Fruit fly (Drosophila melanogaster) whole organism, embryonic: ENCODE measurements around the gene Ptp10D.

Experiments used
- Abd-B ChIP-seq: fragments of 200-800 bp; sonication (Bioruptor generic); optimal IDR thresholded peaks from 2 replicates; lab custom pipeline; 2018; ENCODE audit warnings: missing biosample characterization, mild to moderate bottlenecking, missing genetic modification characterization, moderate library complexity
- Bgb ChIP-seq: fragments of 200-800 bp; sonication (Bioruptor generic); IDR thresholded peaks from 2 replicates; pipeline ENCODE4 v1.3.6; 2022; ENCODE audit warnings: missing biosample characterization, missing genetic modification characterization; ENCODE audit not compliant: partially characterized antibody
- CG10267 ChIP-seq: fragments of 200-800 bp; sonication (Bioruptor generic); optimal IDR thresholded peaks from 2 replicates; lab custom pipeline; 2018; ENCODE audit warnings: missing biosample characterization, mild to moderate bottlenecking, missing genetic modification characterization, moderate library complexity
- CG10462 ChIP-seq: fragments of 200-800 bp; sonication (Bioruptor generic); optimal IDR thresholded peaks from 2 replicates; lab custom pipeline; 2016; ENCODE audit warnings: missing biosample characterization, missing genetic modification characterization
- CG10565 ChIP-seq: fragments of 200-800 bp; sonication (Bioruptor generic); optimal IDR thresholded peaks from 3 replicates; lab custom pipeline; 2016; ENCODE audit warnings: missing biosample characterization, mild to moderate bottlenecking, missing genetic modification characterization
- CG11398 ChIP-seq: fragments of 200-800 bp; sonication (Bioruptor generic); optimal IDR thresholded peaks from 2 replicates; lab custom pipeline; 2016; ENCODE audit warnings: missing biosample characterization, missing genetic modification characterization
- CG11723 ChIP-seq: fragments of 200-800 bp; sonication (Bioruptor generic); optimal IDR thresholded peaks from 2 replicates; lab custom pipeline; 2017; ENCODE audit warnings: missing biosample characterization, mild to moderate bottlenecking, missing genetic modification characterization
- CG12659 ChIP-seq: fragments of 200-800 bp; sonication (Bioruptor generic); optimal IDR thresholded peaks from 3 replicates; lab custom pipeline; 2017; ENCODE audit warnings: mild to moderate bottlenecking, missing biosample characterization, missing genetic modification reagents, missing genetic modification characterization
- CG14710 ChIP-seq: fragments of 200-800 bp; sonication (Bioruptor generic); optimal IDR thresholded peaks from 3 replicates; lab custom pipeline; 2019; ENCODE audit warnings: missing biosample characterization, mild to moderate bottlenecking, missing genetic modification characterization, moderate library complexity
- CG16813 ChIP-seq: fragments of 200-800 bp; sonication (Bioruptor generic); IDR thresholded peaks from 3 replicates; pipeline ENCODE4 v1.3.6; 2022; ENCODE audit warnings: missing biosample characterization, missing genetic modification characterization; ENCODE audit not compliant: partially characterized antibody
- CG16815 ChIP-seq: fragments of 200-800 bp; sonication (Bioruptor generic); optimal IDR thresholded peaks from 3 replicates; lab custom pipeline; 2017; ENCODE audit warnings: missing biosample characterization, mild to moderate bottlenecking, missing genetic modification characterization
- CG17829 ChIP-seq: fragments of 200-800 bp; optimal IDR thresholded peaks from 2 replicates; lab custom pipeline; 2019; ENCODE audit warnings: missing biosample characterization, mild to moderate bottlenecking, missing genetic modification characterization, moderate library complexity
- CG2199 ChIP-seq: fragments of 200-800 bp; sonication (Bioruptor generic); IDR thresholded peaks from 3 replicates; pipeline ENCODE4 v1.3.6; 2022; ENCODE audit warnings: missing biosample characterization, missing genetic modification characterization
- CG31224 ChIP-seq: fragments of 200-800 bp; sonication (Bioruptor generic); IDR thresholded peaks from 2 replicates; pipeline ENCODE4 v1.3.6; 2022; ENCODE audit warnings: missing biosample characterization, missing genetic modification characterization
- CG3726 ChIP-seq: fragments of 200-800 bp; sonication (Bioruptor generic); IDR thresholded peaks from 3 replicates; pipeline ENCODE4, ENCODE4 v1.3.6; 2022; ENCODE audit warnings: missing biosample characterization, missing genetic modification characterization
- CG4360 ChIP-seq: fragments of 200-800 bp; sonication (Bioruptor generic); IDR thresholded peaks from 2 replicates; pipeline ENCODE4 v1.3.6; 2022; ENCODE audit warnings: missing biosample characterization, missing genetic modification characterization
- CG43689 ChIP-seq: fragments of 200-800 bp; sonication (Bioruptor generic); IDR thresholded peaks from 2 replicates; pipeline ENCODE4 v1.3.6; 2022; ENCODE audit warnings: missing biosample characterization, missing genetic modification characterization
- CG6765 ChIP-seq: fragments of 200-800 bp; sonication (Bioruptor generic); optimal IDR thresholded peaks from 3 replicates; lab custom pipeline; 2017; ENCODE audit warnings: missing biosample characterization, mild to moderate bottlenecking, missing genetic modification characterization
- CG7963 ChIP-seq: fragments of 200-800 bp; sonication (Bioruptor generic); IDR thresholded peaks from 3 replicates; pipeline ENCODE4 v1.3.6; 2022; ENCODE audit warnings: missing biosample characterization, missing genetic modification characterization; ENCODE audit not compliant: partially characterized antibody
- CG8478 ChIP-seq: fragments of >200 bp; optimal IDR thresholded peaks from 2 replicates; lab custom pipeline; 2018
- Camta ChIP-seq: fragments of 200-800 bp; sonication (Bioruptor generic); optimal IDR thresholded peaks from 2 replicates; lab custom pipeline; 2016; ENCODE audit warnings: missing biosample characterization, missing genetic modification characterization
- Deaf1 ChIP-seq: fragments of 200-800 bp; optimal IDR thresholded peaks from 3 replicates; lab custom pipeline; 2019; ENCODE audit warnings: missing biosample characterization, mild to moderate bottlenecking, missing genetic modification characterization, moderate library complexity
- Eip74EF ChIP-seq, 2 experiments: fragments of 200-800 bp in 1 of 2; fragments of >200 bp in 1 of 2; sonication (Bioruptor generic) in 1 of 2; optimal IDR thresholded peaks; 2 replicates each; lab custom pipeline; 2017 to 2019; ENCODE audit warnings: missing biosample characterization in 2 of 2, missing genetic modification characterization in 2 of 2, mild to moderate bottlenecking in 1 of 2, moderate library complexity in 1 of 2
- GATAe ChIP-seq: fragments of 200-800 bp; sonication (Bioruptor generic); conservative IDR thresholded peaks from 2 replicates; pipeline ENCODE4 v1.3.6; 2022; ENCODE audit warnings: missing biosample characterization, missing genetic modification characterization
- Kr ChIP-seq: fragments of 200-800 bp; sonication (Bioruptor generic); optimal IDR thresholded peaks from 2 replicates; lab custom pipeline; 2017; ENCODE audit warnings: missing biosample characterization, mild to moderate bottlenecking, missing genetic modification characterization
- Nf-YB ChIP-seq: fragments of 200-800 bp; sonication (Bioruptor generic); optimal IDR thresholded peaks from 3 replicates; lab custom pipeline; 2019; ENCODE audit warnings: missing biosample characterization, mild to moderate bottlenecking, missing genetic modification characterization, moderate library complexity
- Oli ChIP-seq: fragments of 200-800 bp; sonication (Bioruptor generic); optimal IDR thresholded peaks from 2 replicates; lab custom pipeline; 2018; ENCODE audit warnings: missing biosample characterization, mild to moderate bottlenecking, missing genetic modification characterization, moderate library complexity
- Pdp1 ChIP-seq, 2 experiments: fragments of 200-800 bp; sonication (Bioruptor generic); optimal IDR thresholded peaks; 3 replicates each; lab custom pipeline; 2016; ENCODE audit warnings: missing biosample characterization in 2 of 2, missing genetic modification characterization in 2 of 2, mild to moderate bottlenecking in 1 of 2, moderate library complexity in 1 of 2
- Sox100B ChIP-seq: fragments of 200-800 bp; sonication (Bioruptor generic); optimal IDR thresholded peaks from 3 replicates; lab custom pipeline; 2018; ENCODE audit warnings: missing biosample characterization, mild to moderate bottlenecking, missing genetic modification characterization
- Spps ChIP-seq: fragments of 200-800 bp; sonication (Bioruptor generic); optimal IDR thresholded peaks from 2 replicates; lab custom pipeline; 2018; ENCODE audit warnings: missing biosample characterization, mild to moderate bottlenecking, missing genetic modification characterization
- YL-1 ChIP-seq: fragments of 200-800 bp; sonication (Bioruptor generic); optimal IDR thresholded peaks from 3 replicates; lab custom pipeline; 2017; ENCODE audit warnings: missing biosample characterization, mild to moderate bottlenecking, missing genetic modification characterization
- ab ChIP-seq: fragments of 200-800 bp; sonication (Bioruptor generic); optimal IDR thresholded peaks from 2 replicates; lab custom pipeline; 2016; ENCODE audit warnings: missing biosample characterization, missing genetic modification characterization
- ato ChIP-seq: fragments of 200-800 bp; sonication (Bioruptor generic); IDR thresholded peaks from 2 replicates; pipeline ENCODE4 v1.3.6; 2022; ENCODE audit warnings: missing biosample characterization, missing genetic modification characterization; ENCODE audit not compliant: partially characterized antibody
- cg ChIP-seq: fragments of 200-800 bp; sonication (Bioruptor generic); optimal IDR thresholded peaks from 3 replicates; lab custom pipeline; 2019; ENCODE audit warnings: missing biosample characterization, mild to moderate bottlenecking, missing genetic modification characterization, moderate library complexity
- dmrt11E ChIP-seq: fragments of 200-800 bp; sonication (Bioruptor generic); optimal IDR thresholded peaks from 3 replicates; lab custom pipeline; 2018; ENCODE audit warnings: missing biosample characterization, mild to moderate bottlenecking, missing genetic modification characterization, moderate library complexity
- dysf ChIP-seq: fragments of 200-800 bp; sonication (Bioruptor generic); IDR thresholded peaks from 3 replicates; pipeline ENCODE4 v1.3.6; 2022; ENCODE audit warnings: missing biosample characterization, missing genetic modification characterization
- ewg ChIP-seq: fragments of 200-800 bp; sonication (Bioruptor generic); optimal IDR thresholded peaks from 3 replicates; lab custom pipeline; 2017; ENCODE audit warnings: mild to moderate bottlenecking, missing biosample characterization, missing genetic modification reagents, missing genetic modification characterization
- fd96Cb ChIP-seq: fragments of 200-800 bp; sonication (Bioruptor generic); optimal IDR thresholded peaks from 2 replicates; lab custom pipeline; 2018; ENCODE audit warnings: missing biosample characterization, mild to moderate bottlenecking, missing genetic modification characterization, moderate library complexity
- fu2 ChIP-seq: fragments of 200-800 bp; sonication (Bioruptor generic); optimal IDR thresholded peaks from 2 replicates; lab custom pipeline; 2016; ENCODE audit warnings: missing biosample characterization, missing genetic modification characterization
- gcm2 ChIP-seq: fragments of 200-800 bp; sonication (Bioruptor generic); optimal IDR thresholded peaks from 2 replicates; lab custom pipeline; 2016; ENCODE audit warnings: missing biosample characterization, missing genetic modification characterization
- gsb ChIP-seq: fragments of 200-800 bp; sonication (Bioruptor generic); IDR thresholded peaks from 2 replicates; pipeline ENCODE4 v1.3.6; 2022; ENCODE audit warnings: missing biosample characterization, missing genetic modification characterization
- lmd ChIP-seq: fragments of 200-800 bp; sonication (Bioruptor generic); IDR thresholded peaks from 2 replicates; pipeline ENCODE4 v1.3.6; 2022; ENCODE audit warnings: missing biosample characterization, missing genetic modification characterization
- nerfin-1 ChIP-seq: fragments of 200-800 bp; sonication (Bioruptor generic); optimal IDR thresholded peaks from 3 replicates; lab custom pipeline; 2019; ENCODE audit warnings: missing biosample characterization, mild to moderate bottlenecking, missing genetic modification characterization, moderate library complexity
- sqz ChIP-seq: fragments of 200-800 bp; sonication (Bioruptor generic); optimal IDR thresholded peaks from 3 replicates; lab custom pipeline; 2018; ENCODE audit warnings: missing biosample characterization, mild to moderate bottlenecking, missing genetic modification characterization
- stwl ChIP-seq: fragments of 200-800 bp; sonication (Bioruptor generic); optimal IDR thresholded peaks from 3 replicates; lab custom pipeline; 2018; ENCODE audit warnings: missing biosample characterization, mild to moderate bottlenecking, missing genetic modification characterization, moderate library complexity
- tll ChIP-seq, 2 experiments: fragments of 200-800 bp in 1 of 2; fragments of >200 bp in 1 of 2; sonication (Bioruptor generic) in 1 of 2; optimal IDR thresholded peaks; 2 replicates each; lab custom pipeline; 2017 to 2019; ENCODE audit warnings: missing biosample characterization in 2 of 2, missing genetic modification characterization in 2 of 2, mild to moderate bottlenecking in 1 of 2, moderate library complexity in 1 of 2
- tna ChIP-seq: fragments of 200-800 bp; sonication (Bioruptor generic); IDR thresholded peaks from 2 replicates; pipeline ENCODE4 v1.3.6; 2022; ENCODE audit warnings: missing biosample characterization, missing genetic modification characterization; ENCODE audit not compliant: partially characterized antibody
- z ChIP-seq: fragments of 200-800 bp; sonication (Bioruptor generic); IDR thresholded peaks from 3 replicates; pipeline ENCODE4 v1.3.6; 2022; ENCODE audit warnings: missing biosample characterization, missing genetic modification characterization

Ptp10D gene

DNA sequence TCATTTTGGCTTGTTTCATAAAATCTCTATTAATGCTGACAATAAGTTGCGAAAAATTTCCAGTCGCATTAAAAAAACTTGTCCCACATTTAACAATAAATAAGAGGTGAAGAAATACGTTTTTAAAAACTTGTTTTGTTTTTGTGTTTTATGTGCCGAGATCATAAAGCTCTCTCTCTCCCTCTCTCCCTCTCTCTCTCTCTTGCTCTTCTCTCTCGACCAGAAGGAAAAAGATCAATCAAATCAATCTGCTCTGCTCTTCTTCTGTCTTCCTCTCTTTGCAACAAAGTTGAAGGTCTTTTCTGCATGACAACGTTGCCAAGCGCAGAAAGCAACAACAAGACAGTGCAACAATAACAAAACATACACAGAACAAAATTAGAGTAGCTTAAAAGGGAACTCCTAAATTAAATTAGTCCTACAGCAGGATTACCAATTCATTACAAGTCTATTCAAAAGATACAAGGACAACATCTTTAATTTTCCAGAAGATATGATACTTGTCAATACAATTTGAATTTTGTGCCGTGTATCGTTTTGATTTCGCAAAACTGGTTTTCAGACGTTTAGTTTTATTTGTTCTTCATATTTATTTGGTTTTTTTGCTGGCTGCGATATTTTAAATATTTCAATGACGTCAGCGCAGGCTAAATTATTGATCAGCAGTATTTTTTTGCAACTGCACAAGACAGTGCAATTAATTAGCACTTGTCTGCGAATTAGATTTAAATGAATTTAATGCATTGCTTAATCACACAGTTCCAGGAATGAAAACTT, 1.0 kb downstream of the Ptp10D start (continued):
- TF ChIP-seq YL-1 (GFP tag; lab: Kevin White, UChicago) (no peak), CG16815 (GFP tag; lab: Kevin White, UChicago) (peak; percentile 4), Nf-YB (peak; percentile 40), ato (GFP tag; lab: Robert Waterston, UW) (no peak), CG12659 (GFP tag; lab: Kevin White, UChicago) (peak; percentile 74), CG11723 (GFP tag; lab: Kevin White, UChicago) (no peak), CG43689 (GFP tag; lab: Robert Waterston, UW) (peak; percentile 59; the same call in 1 of the 2 replicates), Sox100B (GFP tag; lab: Kevin White, UChicago) (peak; percentile 51), Bgb (GFP tag; lab: Robert Waterston, UW) (no peak), CG17829 (tag; lab: Kevin White, UChicago) (peak; percentile 54), dmrt11E (tag; lab: Kevin White, UChicago) (peak; percentile 22), fu2 (GFP tag; lab: Kevin White, UChicago) (peak; percentile 61), CG3726 (GFP tag; lab: Robert Waterston, UW) (no peak), CG10565 (GFP tag; lab: Kevin White, UChicago) (no peak), stwl (tag; lab: Kevin White, UChicago) (no peak), Camta (no peak), Oli (tag; lab: Kevin White, UChicago) (peak; percentile 73), sqz (GFP tag; lab: Kevin White, UChicago) (no peak), cg (GFP tag; lab: Kevin White, UChicago) (no peak), Kr (GFP tag; lab: Kevin White, UChicago) (no peak), CG14710 (tag; lab: Kevin White, UChicago) (peak; percentile 2), tll (GFP tag; optimal IDR thresholded peaks at IDR 0.05; lab: Kevin White, UChicago) (no peak), nerfin-1 (tag; lab: Kevin White, UChicago) (no peak), CG6765 (GFP tag; lab: Kevin White, UChicago) (peak; percentile 68), CG10267 (tag; lab: Kevin White, UChicago) (peak; percentile 44), CG8478 (lab: Kevin White, UChicago) (no peak), Spps (tag; lab: Kevin White, UChicago) (no peak), CG4360 (GFP tag; lab: Robert Waterston, UW) (0 out of 2 replicates have a peak, but pooled peaks have one; percentile 13), CG16813 (no peak), dysf (GFP tag; lab: Robert Waterston, UW) (peak; percentile 85), Pdp1 (GFP tag; optimal IDR thresholded peaks at IDR 0.05; lab: Kevin White, UChicago) (peak in 1 of 2 experiments; percentile 72), Abd-B (GFP tag; lab: Kevin White, UChicago) (peak; percentile 52), Eip74EF (GFP tag; optimal IDR thresholded peaks at IDR 0.05; lab: Kevin White, UChicago) (peak in 1 of 2 experiments; percentile 57), CG7963 (no peak), GATAe (GFP tag; lab: Robert Waterston, UW) (no peak), CG31224 (GFP tag; lab: Robert Waterston, UW) (peak; percentile 66), gcm2 (GFP tag; lab: Kevin White, UChicago) (peak; percentile 43), gsb (GFP tag; lab: Robert Waterston, UW) (peak; percentile 68), CG11398 (GFP tag; lab: Kevin White, UChicago) (peak; percentile 54), CG10462 (GFP tag; lab: Kevin White, UChicago) (peak; percentile 22), ab (GFP tag; lab: Kevin White, UChicago) (peak; percentile 53), fd96Cb (tag; lab: Kevin White, UChicago) (peak; percentile 67), z (GFP tag; lab: Robert Waterston, UW) (no peak), ewg (GFP tag; lab: Kevin White, UChicago) (peak; percentile 28), Deaf1 (tag; lab: Kevin White, UChicago) (peak; percentile 40), tna (GFP tag; lab: Robert Waterston, UW) (no peak), lmd (GFP tag; lab: Robert Waterston, UW) (peak; percentile 86), CG2199 (GFP tag; lab: Robert Waterston, UW) (no peak)
